Fruit fly (Drosophila melanogaster): ENCODE results near the gene Coq2.
A peak's percentile ranks its signal among the peaks of the same experiment; 100 is the strongest.

Coq2 gene

DNA sequence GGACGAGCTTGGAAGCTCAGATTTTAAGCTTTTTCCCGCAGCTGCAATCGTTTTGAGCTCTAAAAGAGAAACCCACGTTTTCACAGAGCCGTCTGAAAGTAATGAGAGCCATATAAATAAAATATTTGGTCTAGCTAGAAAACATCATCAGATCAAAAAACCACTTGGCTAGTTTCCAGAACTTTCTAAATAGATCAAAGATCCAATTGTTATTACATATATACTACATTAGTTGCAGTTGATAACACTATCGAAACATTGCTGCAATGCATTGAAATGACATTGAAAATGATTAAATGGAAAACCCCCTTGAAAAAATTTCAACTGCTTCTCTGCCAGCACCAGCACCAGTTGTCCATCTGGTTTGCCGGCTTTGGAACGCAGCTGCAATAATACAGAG is 38.6 kb upstream of the Coq2 start:
- TF ChIP-seq CG7045 (GFP tag; optimal IDR thresholded peaks at IDR 0.05) (peak; percentile 19), toe (GFP tag; optimal IDR thresholded peaks at IDR 0.05) (no peak), CG1620 (GFP tag; optimal IDR thresholded peaks at IDR 0.05) (no peak), CG5204 (GFP tag; optimal IDR thresholded peaks at IDR 0.05) (peak; percentile 19)

DNA sequence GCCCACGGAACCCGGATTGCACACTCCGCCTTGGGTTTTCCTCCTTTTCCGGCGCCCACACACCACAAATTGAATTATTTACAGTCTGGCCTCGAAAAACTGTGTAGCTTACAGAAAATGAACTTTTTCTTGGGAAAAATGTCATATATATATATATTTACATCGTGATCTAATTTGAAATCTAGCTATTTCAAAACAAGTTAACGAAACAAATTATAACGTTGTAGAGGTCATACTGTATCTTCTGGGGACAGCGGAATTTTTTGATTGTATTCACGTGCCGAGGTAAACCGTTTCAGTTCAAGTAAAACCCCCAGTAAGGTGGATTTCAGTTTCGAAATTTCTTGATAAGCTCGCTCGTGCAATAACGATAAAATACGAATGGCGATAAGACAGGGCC is 38.1 kb upstream of the Coq2 start:
- TF ChIP-seq CG12768 (GFP tag; optimal IDR thresholded peaks at IDR 0.05) = no peak
- TF ChIP-seq Hr96 (GFP tag; optimal IDR thresholded peaks at IDR 0.05) = no peak
- no peak for TF ChIP-seq CG11617 (GFP tag; optimal IDR thresholded peaks at IDR 0.05)
- TF ChIP-seq tj (GFP tag; optimal IDR thresholded peaks at IDR 0.05) = peak; percentile 72
- TF ChIP-seq cic (GFP tag; optimal IDR thresholded peaks at IDR 0.05) = peak; percentile 32
- peak; percentile 76 for TF ChIP-seq CG7101 (tag; optimal IDR thresholded peaks at IDR 0.05)
- TF ChIP-seq Clk (GFP tag; optimal IDR thresholded peaks at IDR 0.05) = no peak
- TF ChIP-seq Crg-1 (GFP tag; optimal IDR thresholded peaks at IDR 0.05) = no peak
- peak; percentile 90 for TF ChIP-seq kay (GFP tag; ENCODE audit: borderline replicate concordance)
- peak; percentile 77 for TF ChIP-seq CG14711 (tag; optimal IDR thresholded peaks at IDR 0.05)
- no peak for TF ChIP-seq CG7045 (GFP tag; optimal IDR thresholded peaks at IDR 0.05)
- no peak for TF ChIP-seq toe (GFP tag; optimal IDR thresholded peaks at IDR 0.05)
- no peak for TF ChIP-seq CG5204 (GFP tag; optimal IDR thresholded peaks at IDR 0.05)
- TF ChIP-seq CG1620 (GFP tag; optimal IDR thresholded peaks at IDR 0.05) = no peak
- peak; percentile 80 for TF ChIP-seq bab1 (GFP tag; optimal IDR thresholded peaks at IDR 0.05)
- TF ChIP-seq pad (GFP tag; optimal IDR thresholded peaks at IDR 0.05) = peak; percentile 27
- TF ChIP-seq ovo (GFP tag; optimal IDR thresholded peaks at IDR 0.05) = no peak
- TF ChIP-seq CG33017 (tag; optimal IDR thresholded peaks at IDR 0.05) = peak; percentile 55
- no peak for TF ChIP-seq cnc (optimal IDR thresholded peaks at IDR 0.05)
- TF ChIP-seq Mnt (GFP tag; optimal IDR thresholded peaks at IDR 0.05) = no peak

DNA sequence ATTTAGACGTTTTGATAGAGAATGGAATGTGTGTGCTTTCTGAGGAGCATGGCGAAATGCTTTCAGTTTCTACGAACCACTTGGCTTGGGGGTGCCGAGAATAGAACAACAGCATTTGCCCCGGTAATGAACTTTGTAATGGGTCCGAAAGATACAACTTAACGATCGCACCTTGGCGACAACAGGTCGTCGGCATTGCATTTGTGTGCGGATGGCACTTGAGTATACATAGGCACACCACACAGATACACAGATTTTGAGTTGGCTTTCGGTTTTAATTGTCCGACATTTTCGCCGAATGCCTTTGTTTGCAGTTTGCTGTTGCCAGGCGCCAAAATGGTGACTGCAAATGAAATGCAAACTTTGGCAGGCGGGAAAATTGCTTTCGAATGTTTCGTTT is 37.7 kb upstream of the Coq2 start:
- TF ChIP-seq ovo (GFP tag; optimal IDR thresholded peaks at IDR 0.05) = no peak
- peak; percentile 67 for TF ChIP-seq Hr96 (GFP tag; optimal IDR thresholded peaks at IDR 0.05)
- no peak for TF ChIP-seq Clk (GFP tag; optimal IDR thresholded peaks at IDR 0.05)
- TF ChIP-seq CG12768 (GFP tag; optimal IDR thresholded peaks at IDR 0.05) = peak; percentile 94
- TF ChIP-seq CG33017 (tag; optimal IDR thresholded peaks at IDR 0.05) = no peak
- peak; percentile 45 for TF ChIP-seq toe (GFP tag; optimal IDR thresholded peaks at IDR 0.05)
- TF ChIP-seq CG5204 (GFP tag; optimal IDR thresholded peaks at IDR 0.05) = peak; percentile 39
- TF ChIP-seq kay (GFP tag; ENCODE audit: borderline replicate concordance) = no peak
- TF ChIP-seq CG11617 (GFP tag; optimal IDR thresholded peaks at IDR 0.05) = no peak

DNA sequence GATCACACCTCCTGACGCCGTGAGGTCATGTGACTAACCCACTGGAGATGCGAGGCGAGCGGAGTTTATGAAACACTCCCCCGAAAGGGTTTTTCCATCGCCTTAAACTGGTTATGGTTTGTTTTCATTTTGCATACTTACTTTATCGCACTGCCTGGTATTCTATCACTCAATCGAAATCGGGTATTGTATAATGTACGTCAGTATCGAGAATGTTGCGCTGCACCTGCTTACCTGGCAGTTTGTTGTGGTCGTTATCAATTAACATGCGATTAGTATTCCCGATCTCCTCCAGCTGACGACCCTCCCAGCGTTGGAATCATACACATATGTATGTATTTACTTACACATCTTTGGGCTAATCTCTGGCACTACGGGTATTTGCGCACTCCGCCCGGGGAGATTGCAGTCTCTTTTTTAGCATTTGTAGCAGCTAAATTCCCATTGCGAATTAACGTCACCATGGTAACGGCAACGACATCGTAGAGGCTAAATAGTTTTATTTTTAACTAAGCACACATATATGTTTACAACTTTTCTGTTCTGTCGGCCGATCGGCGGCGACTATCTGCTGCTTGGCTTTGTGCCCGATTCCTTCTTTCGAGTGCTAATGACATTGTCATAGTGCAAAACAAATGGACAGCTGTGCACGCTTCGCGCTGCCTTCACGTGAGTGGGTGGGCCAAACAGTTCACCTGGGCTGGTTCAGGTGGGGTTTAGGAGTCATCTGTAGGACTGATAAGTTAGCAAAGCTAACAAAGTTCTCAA is 36.8 kb upstream of the Coq2 start:
- TF ChIP-seq CG14711 (tag; optimal IDR thresholded peaks at IDR 0.05) (no peak), Mnt (GFP tag; optimal IDR thresholded peaks at IDR 0.05) (peak; percentile 51), CG5204 (GFP tag; optimal IDR thresholded peaks at IDR 0.05) (no peak), Hr96 (GFP tag; optimal IDR thresholded peaks at IDR 0.05) (no peak), CG1620 (GFP tag; optimal IDR thresholded peaks at IDR 0.05) (no peak), ovo (GFP tag; optimal IDR thresholded peaks at IDR 0.05) (no peak), kay (GFP tag; ENCODE audit: borderline replicate concordance) (peak; percentile 92), Clk (GFP tag; optimal IDR thresholded peaks at IDR 0.05) (no peak), CG33017 (tag; optimal IDR thresholded peaks at IDR 0.05) (no peak), CG7101 (tag; optimal IDR thresholded peaks at IDR 0.05) (no peak), Crg-1 (GFP tag; optimal IDR thresholded peaks at IDR 0.05) (no peak), bab1 (GFP tag; optimal IDR thresholded peaks at IDR 0.05) (no peak), tj (GFP tag; optimal IDR thresholded peaks at IDR 0.05) (peak; percentile 62), CG11617 (GFP tag; optimal IDR thresholded peaks at IDR 0.05) (no peak), cnc (optimal IDR thresholded peaks at IDR 0.05) (no peak), CG12768 (GFP tag; optimal IDR thresholded peaks at IDR 0.05) (peak; percentile 43), CG7045 (GFP tag; optimal IDR thresholded peaks at IDR 0.05) (no peak), pad (GFP tag; optimal IDR thresholded peaks at IDR 0.05) (no peak), cic (GFP tag; optimal IDR thresholded peaks at IDR 0.05) (peak; percentile 92), toe (GFP tag; optimal IDR thresholded peaks at IDR 0.05) (peak; percentile 40)

DNA sequence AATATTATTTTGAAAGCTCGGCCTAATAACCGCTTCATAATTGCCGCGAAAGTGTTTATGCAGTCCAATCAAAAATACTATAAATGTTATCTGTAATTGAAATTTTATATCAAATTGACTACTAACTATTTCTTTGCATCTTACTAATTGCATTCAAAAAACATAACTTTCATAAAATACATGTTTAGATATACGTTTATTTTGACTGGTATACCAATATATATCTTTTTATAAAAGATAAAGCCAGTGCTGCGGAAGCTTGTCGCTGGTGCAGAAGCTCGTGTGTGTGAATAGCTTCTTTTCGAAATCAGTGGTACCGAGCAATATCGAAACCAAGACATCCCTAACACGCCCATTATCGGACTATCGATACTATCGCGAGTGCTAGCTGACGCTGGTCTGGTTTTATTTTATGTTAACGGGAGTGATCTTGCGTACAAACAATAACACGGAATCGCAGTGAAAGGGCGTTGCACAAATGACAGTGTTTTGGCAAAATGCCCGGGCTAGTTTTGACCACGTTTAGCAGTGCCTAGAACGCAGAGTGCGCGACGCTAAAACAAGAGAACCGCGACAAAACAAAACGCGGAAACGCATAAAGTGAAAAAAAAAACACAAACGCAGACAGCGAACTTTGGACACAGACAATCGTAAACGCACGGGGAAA is 33.2 kb upstream of the Coq2 start, which contains the start of gene Atg13:
Gene Atg13, plus strand, starts transcription at position 367 of the 667 bp plus-strand sequence.
- peak; percentile 56 for TF ChIP-seq CG1620 (GFP tag; optimal IDR thresholded peaks at IDR 0.05)
- peak; percentile 69 for TF ChIP-seq CG12768 (GFP tag; optimal IDR thresholded peaks at IDR 0.05)
- TF ChIP-seq CG33017 (tag; optimal IDR thresholded peaks at IDR 0.05) = no peak
- no peak for TF ChIP-seq CG5204 (GFP tag; optimal IDR thresholded peaks at IDR 0.05)
- peak; percentile 18 for TF ChIP-seq pad (GFP tag; optimal IDR thresholded peaks at IDR 0.05)
- no peak for TF ChIP-seq kay (GFP tag; ENCODE audit: borderline replicate concordance)
- peak; percentile 45 for TF ChIP-seq CG11617 (GFP tag; optimal IDR thresholded peaks at IDR 0.05)
- TF ChIP-seq Crg-1 (GFP tag; optimal IDR thresholded peaks at IDR 0.05) = no peak
- TF ChIP-seq toe (GFP tag; optimal IDR thresholded peaks at IDR 0.05) = peak; percentile 63
- TF ChIP-seq CG7101 (tag; optimal IDR thresholded peaks at IDR 0.05) = peak; percentile 7
- TF ChIP-seq Hr96 (GFP tag; optimal IDR thresholded peaks at IDR 0.05) = no peak
- no peak for TF ChIP-seq Clk (GFP tag; optimal IDR thresholded peaks at IDR 0.05)
- TF ChIP-seq bab1 (GFP tag; optimal IDR thresholded peaks at IDR 0.05) = peak; percentile 46
- peak; percentile 21 for TF ChIP-seq Mnt (GFP tag; optimal IDR thresholded peaks at IDR 0.05)
- peak; percentile 45 for TF ChIP-seq tj (GFP tag; optimal IDR thresholded peaks at IDR 0.05)
- TF ChIP-seq cic (GFP tag; optimal IDR thresholded peaks at IDR 0.05) = peak; percentile 14

DNA sequence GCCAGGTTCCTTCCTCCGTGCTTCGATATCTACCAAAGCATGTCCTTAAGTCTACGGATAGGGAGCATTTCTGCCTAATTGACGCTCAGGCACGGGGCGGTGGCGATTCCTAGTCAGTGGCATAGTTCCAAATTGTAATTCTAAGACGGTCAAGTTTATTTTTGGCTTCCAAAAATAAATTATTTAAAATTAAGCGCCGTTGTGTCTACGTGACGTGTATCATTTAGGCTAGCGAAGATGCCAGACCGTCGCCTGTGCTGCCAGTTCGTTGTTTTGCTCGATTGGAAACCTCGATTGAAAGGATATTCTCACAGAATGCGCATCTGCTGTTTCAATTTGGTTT is 32.7 kb upstream of the Coq2 start:
- TF ChIP-seq CG33017 (tag; optimal IDR thresholded peaks at IDR 0.05) (no peak), ovo (GFP tag; optimal IDR thresholded peaks at IDR 0.05) (no peak)

Data from whole organism, adult.